Worm (Caenorhabditis elegans) whole organism, L4/young adult: Measurements from ENCODE around the gene F38B6.8.

ENCODE experiments used
- dao-5 ChIP-seq: sonication (generic microtip); optimal IDR thresholded peaks from 2 replicates; lab custom pipeline; 2016; ENCODE audit warnings: missing genotype, missing genetic modification characterization, moderate library complexity, missing compliant biosample characterization
- him-1 ChIP-seq: sonication (generic microtip); optimal IDR thresholded peaks from 2 replicates; lab custom pipeline; 2016; ENCODE audit warnings: missing genotype, missing genetic modification reagents, missing genetic modification characterization, missing compliant biosample characterization

DNA sequence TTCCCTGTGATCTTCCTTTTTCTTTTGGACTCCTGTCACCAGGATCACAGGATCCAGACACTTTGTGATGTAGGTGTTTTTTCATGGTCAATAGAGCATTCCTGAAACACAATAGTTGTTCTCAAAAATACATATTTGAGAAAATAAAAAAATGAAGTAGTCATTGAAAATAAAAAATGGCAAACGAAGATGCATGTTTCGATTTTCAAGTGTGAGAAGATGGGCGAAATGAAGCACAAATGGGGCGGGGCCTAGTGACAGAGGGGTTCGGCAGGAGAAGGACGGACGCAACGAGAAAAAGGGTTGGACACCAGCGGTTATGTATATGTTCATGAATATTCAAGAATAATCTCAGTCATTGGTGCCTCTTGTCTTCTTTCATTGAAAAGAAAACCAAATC lies 7.4 kb upstream of the F38B6.8 start, which contains the start of gene F38B6.6:
- TF ChIP-seq dao-5 (tag; lab: Kevin White, UChicago) (no peak), him-1 (tag; lab: Kevin White, UChicago) (no peak)
